Worm (Caenorhabditis elegans) whole organism, early embryonic: ENCODE results near the gene lpr-3.

ENCODE experiments used
- F13C5.2 ChIP-seq: sonication (generic microtip); optimal IDR thresholded peaks from 2 replicates; lab custom pipeline; 2017; ENCODE audit warnings: mild to moderate bottlenecking, missing genetic modification characterization, inconsistent platforms, missing compliant biosample characterization
- ama-1 ChIP-seq: fragments of 150-350 bp; optimal IDR thresholded peaks from 2 replicates; lab custom pipeline; 2014
- hmg-4 ChIP-seq: fragments of 200-800 bp; sonication (Bioruptor generic); optimal IDR thresholded peaks from 2 replicates; lab custom pipeline; 2018; ENCODE audit warnings: mild to moderate bottlenecking, missing genetic modification characterization, missing compliant biosample characterization
- scrt-1 ChIP-seq: fragments of 200-800 bp; sonication (Bioruptor generic); IDR thresholded peaks from 2 replicates; pipeline ENCODE4 v1.3.6; 2022; ENCODE audit warnings: missing genetic modification characterization, missing compliant biosample characterization

DNA sequence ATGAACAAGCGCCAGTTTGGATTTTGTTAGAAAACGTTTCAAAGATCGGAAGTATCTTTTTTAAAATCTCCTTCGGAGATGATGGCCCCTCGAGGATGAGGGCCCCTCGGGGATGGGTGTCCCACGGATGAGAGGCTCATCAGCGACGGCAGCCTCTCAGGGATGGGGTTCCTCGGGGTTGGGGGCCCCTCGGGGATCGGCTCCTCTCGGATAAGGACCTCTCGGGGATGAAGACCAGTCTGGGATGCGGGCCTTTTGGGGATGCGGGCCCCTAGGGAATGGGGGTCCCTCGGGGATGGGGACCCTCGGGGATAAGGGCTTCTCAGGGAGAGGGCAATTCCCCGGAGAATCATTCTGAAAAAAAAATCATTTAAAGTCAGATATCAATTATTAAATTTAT, 6.9 kb upstream of the lpr-3 start:
- TF ChIP-seq F13C5.2 (no peak), scrt-1 (no peak; the same call in 1 of the 2 replicates), ama-1 (lab: Kevin White, UChicago) (no peak), hmg-4 (no peak)
